Fruit fly (Drosophila melanogaster): ENCODE measurements around the gene ppk18.

The ppk18 gene

dm6 chr2L:9792945-9793344 lies 22.1 kb upstream of the ppk18 start, which contains the start of gene CG13123 (continued):
- TF ChIP-seq Nf-YC (tag; optimal IDR thresholded peaks at IDR 0.05) (no peak), CG12744 (GFP tag; optimal IDR thresholded peaks at IDR 0.05) (no peak), nmo (GFP tag; optimal IDR thresholded peaks at IDR 0.05) (peak; percentile 19), bbx (GFP tag; IDR thresholded peaks at IDR 0.05; ENCODE audit: partially characterized antibody) (peak; percentile 37; the same call in 1 of the 2 replicates), CG15011 (GFP tag; optimal IDR thresholded peaks at IDR 0.05) (no peak), tup (GFP tag; optimal IDR thresholded peaks at IDR 0.05) (no peak), Dll (GFP tag; IDR thresholded peaks at IDR 0.05; ENCODE audit: partially characterized antibody) (0 out of 4 replicates have a peak, but pooled peaks have one; percentile 36), MESR4 (GFP tag; optimal IDR thresholded peaks at IDR 0.05) (peak; percentile 53), CG10431 (GFP tag; optimal IDR thresholded peaks at IDR 0.05) (peak; percentile 36), Lhr (GFP tag; optimal IDR thresholded peaks at IDR 0.05) (peak; percentile 59)

- 0 out of 4 replicates have a peak, but pooled peaks have one; percentile 35 for TF ChIP-seq chinmo (GFP tag; IDR thresholded peaks at IDR 0.05; ENCODE audit: partially characterized antibody)
- TF ChIP-seq CG34422 (GFP tag; IDR thresholded peaks at IDR 0.05) = no peak
- no peak for TF ChIP-seq psq (GFP tag; optimal IDR thresholded peaks at IDR 0.05)
- TF ChIP-seq slou (GFP tag; optimal IDR thresholded peaks at IDR 0.05) = no peak
- no peak for TF ChIP-seq Gug (GFP tag; IDR thresholded peaks at IDR 0.05)
- peak; percentile 36 for TF ChIP-seq Sry-δ (GFP tag; optimal IDR thresholded peaks at IDR 0.05)
- no peak for TF ChIP-seq CG2875 (GFP tag; optimal IDR thresholded peaks at IDR 0.05)
- TF ChIP-seq Mes4 (GFP tag; optimal IDR thresholded peaks at IDR 0.05) = no peak
- TF ChIP-seq YL-1 (GFP tag; optimal IDR thresholded peaks at IDR 0.05) = peak; percentile 67
- TF ChIP-seq CG16779 (GFP tag; IDR thresholded peaks at IDR 0.05) = no peak
- no peak for TF ChIP-seq dan (GFP tag; IDR thresholded peaks at IDR 0.05)
- TF ChIP-seq ase (GFP tag; IDR thresholded peaks at IDR 0.05) = no peak
- TF ChIP-seq CG8388 (GFP tag; optimal IDR thresholded peaks at IDR 0.05) = no peak
- TF ChIP-seq mam (GFP tag; optimal IDR thresholded peaks at IDR 0.05) = no peak
- TF ChIP-seq CG10274 (GFP tag; optimal IDR thresholded peaks at IDR 0.05) = no peak
- no peak for TF ChIP-seq CG6813 (GFP tag; optimal IDR thresholded peaks at IDR 0.05)
- no peak for TF ChIP-seq Lpt (GFP tag; optimal IDR thresholded peaks at IDR 0.05)
- TF ChIP-seq jigr1 (GFP tag; IDR thresholded peaks at IDR 0.05) = no peak
- TF ChIP-seq CG2199 (GFP tag; IDR thresholded peaks at IDR 0.05) = 0 out of 3 replicates have a peak, but pooled peaks have one; percentile 56
- TF ChIP-seq salm (tag; optimal IDR thresholded peaks at IDR 0.05) = no peak
- no peak for TF ChIP-seq CG3281 (GFP tag; optimal IDR thresholded peaks at IDR 0.05)
- TF ChIP-seq CG9727 (GFP tag; optimal IDR thresholded peaks at IDR 0.05) = no peak
- peak in 1 of 3 experiments; percentile 32 for TF ChIP-seq Stat92E (GFP tag; optimal IDR thresholded peaks at IDR 0.05)
- no peak for TF ChIP-seq CG8944 (GFP tag; optimal IDR thresholded peaks at IDR 0.05)
- TF ChIP-seq Neu2 (GFP tag; optimal IDR thresholded peaks at IDR 0.05; ENCODE audit: borderline replicate concordance) = no peak
- no peak for TF ChIP-seq CG15269 (tag; optimal IDR thresholded peaks at IDR 0.05)
- no peak for TF ChIP-seq CG7745 (tag; optimal IDR thresholded peaks at IDR 0.05)
- TF ChIP-seq Lim3 (GFP tag; IDR thresholded peaks at IDR 0.05) = no peak
- TF ChIP-seq CTCF (GFP tag; optimal IDR thresholded peaks at IDR 0.05) = no peak
- no peak for TF ChIP-seq CG2889 (GFP tag; IDR thresholded peaks at IDR 0.05)
- no peak for TF ChIP-seq CrebB (tag; optimal IDR thresholded peaks at IDR 0.05)
- TF ChIP-seq CG3995 (GFP tag; optimal IDR thresholded peaks at IDR 0.05) = no peak
- TF ChIP-seq gfzf (GFP tag; optimal IDR thresholded peaks at IDR 0.05) = peak; percentile 95
- no peak for TF ChIP-seq Pdp1 (GFP tag; optimal IDR thresholded peaks at IDR 0.05)
- TF ChIP-seq Fer1 (GFP tag; optimal IDR thresholded peaks at IDR 0.05) = no peak
- TF ChIP-seq sens (GFP tag) = peak; percentile 50
- TF ChIP-seq Kr (GFP tag; optimal IDR thresholded peaks at IDR 0.05) = no peak
- TF ChIP-seq CG10321 (GFP tag; IDR thresholded peaks at IDR 0.05) = no peak
- no peak for TF ChIP-seq CG3407 (GFP tag; optimal IDR thresholded peaks at IDR 0.05)
- no peak for TF ChIP-seq CG12155 (GFP tag; optimal IDR thresholded peaks at IDR 0.05)
These were observed 19.8 kb upstream of the ppk18 start, which contains the start of gene CG4036 for dm6 chr2L:9790535-9790992. Gene CG4036, plus strand, starts transcription at chr2L:9790882.
